Worm (Caenorhabditis elegans): Measurements from ENCODE around the gene Y37D8A.26.

ce11 chrIII:12807726-12808125 is 48.8 kb downstream of the Y37D8A.26 start, which contains the start of gene BE10.3:
- no peak for TF ChIP-seq cog-1 (tag; optimal IDR thresholded peaks at IDR 0.05)
- TF ChIP-seq med-1 (GFP tag; optimal IDR thresholded peaks at IDR 0.05; ENCODE audit: insufficient read depth) = no peak
- no peak for TF ChIP-seq flt-1 (GFP tag; IDR thresholded peaks at IDR 0.05)
- TF ChIP-seq ztf-23 (GFP tag; IDR thresholded peaks at IDR 0.05) = no peak
- TF ChIP-seq ztf-29 (GFP tag; IDR thresholded peaks at IDR 0.05) = no peak
- no peak for TF ChIP-seq T22C8.4 (GFP tag; IDR thresholded peaks at IDR 0.05)
- no peak for TF ChIP-seq klf-2 (GFP tag; conservative IDR thresholded peaks at IDR 0.05)
- no peak for TF ChIP-seq tab-1 (GFP tag; IDR thresholded peaks at IDR 0.05)
